Worm (Caenorhabditis elegans): ENCODE measurements around the gene sao-1.

- TF ChIP-seq nhr-237 (tag; optimal IDR thresholded peaks at IDR 0.05) (no peak), vab-7 (GFP tag; IDR thresholded peaks at IDR 0.05) (no peak), nhr-11 (tag; optimal IDR thresholded peaks at IDR 0.05) (no peak)
Measured at ce11 chrV:13923851-13924250, 39.9 kb upstream of the sao-1 start, which contains the start of gene srxa-11.

Measured in whole organism, L4 larva.